Fruit fly (Drosophila melanogaster) whole organism, adult: ENCODE data around the gene SmD1.

Source experiments
- CG11617 ChIP-seq: fragments of 200-800 bp; sonication (Bioruptor generic); optimal IDR thresholded peaks from 2 replicates; lab custom pipeline; 2017; ENCODE audit warnings: mild to moderate bottlenecking, missing biosample characterization, missing genetic modification reagents, missing genetic modification characterization
- CG12768 ChIP-seq: fragments of 200-800 bp; sonication (Bioruptor generic); optimal IDR thresholded peaks from 2 replicates; lab custom pipeline; 2017; ENCODE audit warnings: missing biosample characterization, missing genetic modification characterization, mild to moderate bottlenecking, moderate library complexity, missing genetic modification reagents
- CG14711 ChIP-seq: fragments of 200-800 bp; sonication (Bioruptor generic); optimal IDR thresholded peaks from 2 replicates; lab custom pipeline; 2018; ENCODE audit warnings: missing biosample characterization, mild to moderate bottlenecking, missing genetic modification characterization, moderate library complexity
- CG1620 ChIP-seq: fragments of 200-800 bp; sonication (Bioruptor generic); optimal IDR thresholded peaks from 2 replicates; lab custom pipeline; 2016; ENCODE audit warnings: missing biosample characterization, missing genetic modification characterization
- CG33017 ChIP-seq: fragments of 200-800 bp; sonication (Bioruptor generic); optimal IDR thresholded peaks from 2 replicates; lab custom pipeline; 2018; ENCODE audit warnings: missing biosample characterization, mild to moderate bottlenecking, missing genetic modification characterization, moderate library complexity
- CG5204 ChIP-seq: fragments of 200-800 bp; sonication (Bioruptor generic); optimal IDR thresholded peaks from 2 replicates; lab custom pipeline; 2016; ENCODE audit warnings: missing biosample characterization, missing genetic modification characterization
- CG7045 ChIP-seq: fragments of 200-800 bp; sonication (Bioruptor generic); optimal IDR thresholded peaks from 2 replicates; lab custom pipeline; 2017; ENCODE audit warnings: missing biosample characterization, mild to moderate bottlenecking, missing genetic modification characterization
- CG7101 ChIP-seq: fragments of 200-800 bp; sonication (Bioruptor generic); optimal IDR thresholded peaks from 2 replicates; lab custom pipeline; 2018; ENCODE audit warnings: missing biosample characterization, mild to moderate bottlenecking, missing genetic modification characterization, moderate library complexity
- Clk ChIP-seq: fragments of 200-800 bp; sonication (Bioruptor generic); optimal IDR thresholded peaks from 2 replicates; lab custom pipeline; 2017; ENCODE audit warnings: missing biosample characterization, missing genetic modification characterization
- Crg-1 ChIP-seq: fragments of 200-800 bp; sonication (Bioruptor generic); optimal IDR thresholded peaks from 2 replicates; lab custom pipeline; 2016; ENCODE audit warnings: missing biosample characterization, missing genetic modification characterization
- Hr96 ChIP-seq: fragments of 200-800 bp; sonication (Bioruptor generic); optimal IDR thresholded peaks from 2 replicates; lab custom pipeline; 2016; ENCODE audit warnings: missing biosample characterization, missing genetic modification characterization
- Mnt ChIP-seq: fragments of 200-800 bp; sonication (Bioruptor generic); optimal IDR thresholded peaks from 2 replicates; lab custom pipeline; 2016; ENCODE audit warnings: missing biosample characterization, mild to moderate bottlenecking, missing genetic modification characterization
- bab1 ChIP-seq: fragments of 200-800 bp; sonication (Bioruptor generic); optimal IDR thresholded peaks from 3 replicates; lab custom pipeline; 2019; ENCODE audit warnings: missing biosample characterization, mild to moderate bottlenecking, missing genetic modification characterization, moderate library complexity
- cic ChIP-seq: fragments of 200-800 bp; sonication (Bioruptor generic); optimal IDR thresholded peaks from 2 replicates; lab custom pipeline; 2017; ENCODE audit warnings: missing biosample characterization, mild to moderate bottlenecking, missing genetic modification characterization, moderate library complexity
- cnc ChIP-seq, 2 experiments: fragments of >200 bp; optimal IDR thresholded peaks; 2 replicates each; lab custom pipeline; 2017
- kay ChIP-seq: fragments of 200-800 bp; sonication (Bioruptor generic); peaks from one replicate; lab custom pipeline; 2016; ENCODE audit warnings: missing biosample characterization, missing genetic modification characterization, borderline replicate concordance
- ovo ChIP-seq: fragments of 200-800 bp; sonication (Bioruptor generic); optimal IDR thresholded peaks from 2 replicates; lab custom pipeline; 2016; ENCODE audit warnings: missing biosample characterization, missing genetic modification characterization
- pad ChIP-seq: fragments of 200-800 bp; sonication (Bioruptor generic); optimal IDR thresholded peaks from 3 replicates; lab custom pipeline; 2017; ENCODE audit warnings: missing biosample characterization, missing genetic modification characterization, mild to moderate bottlenecking, moderate library complexity, missing genetic modification reagents
- tj ChIP-seq: fragments of 200-800 bp; sonication (Bioruptor generic); optimal IDR thresholded peaks from 3 replicates; lab custom pipeline; 2017; ENCODE audit warnings: missing biosample characterization, mild to moderate bottlenecking, missing genetic modification characterization, moderate library complexity
- toe ChIP-seq: fragments of 200-800 bp; sonication (Bioruptor generic); optimal IDR thresholded peaks from 2 replicates; lab custom pipeline; 2016; ENCODE audit warnings: missing biosample characterization, missing genetic modification characterization

Gene SmD1

DNA sequence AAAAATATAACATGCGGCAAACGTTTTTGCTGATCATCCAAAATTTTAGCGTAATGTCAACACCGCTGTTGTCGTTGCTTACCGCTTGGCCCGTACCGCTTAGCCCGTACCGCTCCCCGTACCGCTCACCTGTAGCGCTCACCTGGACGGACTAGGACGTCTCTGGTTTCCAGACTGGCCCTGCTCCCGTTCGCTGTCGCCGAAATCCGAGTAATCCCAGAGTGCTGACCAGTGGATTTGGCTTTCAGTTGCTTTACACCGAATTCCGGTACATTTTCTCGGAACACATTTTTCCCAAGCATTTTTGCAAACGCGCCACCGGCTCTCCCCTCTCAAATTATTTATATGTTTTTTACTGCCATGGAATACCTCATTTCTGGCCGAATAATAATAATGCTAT lies 17.8 kb downstream of the SmD1 start:
- TF ChIP-seq toe (no peak), tj (peak; percentile 97)

DNA sequence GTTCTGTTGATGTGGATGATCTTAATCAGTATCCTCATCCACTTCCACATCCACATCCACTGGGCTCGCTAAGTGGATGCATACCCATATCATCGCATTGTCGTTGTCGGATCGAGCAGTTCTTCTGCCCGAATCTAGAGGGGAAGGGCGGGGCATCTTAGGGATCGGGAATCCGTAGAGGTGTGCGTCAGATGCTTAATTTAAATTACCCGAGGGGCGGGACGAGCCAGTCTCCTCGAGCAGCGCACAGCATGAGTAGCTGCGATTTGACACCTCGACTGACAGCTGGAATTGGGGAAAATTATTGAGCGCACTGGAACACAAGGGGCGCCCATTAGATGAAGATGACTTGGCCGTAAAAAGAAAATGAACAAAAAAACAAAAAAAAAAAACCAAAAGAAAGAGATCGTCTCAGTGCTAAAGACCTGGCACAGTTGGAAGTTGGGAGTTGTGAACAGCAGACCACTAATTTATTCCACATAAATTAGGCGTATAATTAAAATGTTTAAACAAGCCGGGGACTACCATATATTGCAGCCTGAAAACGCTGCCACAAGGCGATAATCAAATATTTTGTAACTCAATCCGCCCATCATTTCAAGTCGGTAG lies 19.7 kb downstream of the SmD1 start:
- no peak for TF ChIP-seq toe
- TF ChIP-seq CG12768 (GFP tag; lab: Kevin White, UChicago): no peak
- no peak for TF ChIP-seq CG33017 (tag; lab: Kevin White, UChicago)
- no peak for TF ChIP-seq CG7045
- no peak for TF ChIP-seq Mnt (GFP tag; lab: Kevin White, UChicago)
- no peak for TF ChIP-seq Crg-1 (GFP tag; lab: Kevin White, UChicago)
- no peak for TF ChIP-seq CG5204 (GFP tag; lab: Kevin White, UChicago)
- TF ChIP-seq bab1 (GFP tag; lab: Kevin White, UChicago): no peak
- no peak for TF ChIP-seq kay (GFP tag; lab: Kevin White, UChicago)
- TF ChIP-seq tj: no peak
- TF ChIP-seq CG1620 (GFP tag; lab: Kevin White, UChicago): no peak
- no peak for TF ChIP-seq pad (GFP tag; lab: Kevin White, UChicago)
- TF ChIP-seq Hr96: no peak

DNA sequence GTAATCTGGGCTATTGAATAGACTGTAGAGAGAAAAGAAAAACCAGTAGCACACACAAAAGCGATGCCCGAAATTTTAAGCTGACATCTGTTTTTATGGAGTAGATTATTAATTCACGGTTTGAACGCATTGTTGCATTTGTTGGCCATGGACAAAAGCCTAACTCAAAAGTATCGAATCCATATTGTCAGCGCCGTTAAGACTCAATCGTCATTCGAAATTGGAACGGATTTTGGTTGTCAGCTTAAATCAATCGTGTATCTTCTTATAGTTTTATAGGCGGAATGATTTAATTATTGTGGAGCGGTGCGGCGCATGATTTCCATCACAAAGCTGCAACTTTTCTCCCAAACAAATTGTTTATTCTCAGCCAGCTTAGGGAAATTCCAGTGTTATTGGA lies 23.0 kb downstream of the SmD1 start:
- TF ChIP-seq tj (no peak), kay (GFP tag; lab: Kevin White, UChicago) (no peak), pad (GFP tag; lab: Kevin White, UChicago) (no peak), CG14711 (no peak), CG1620 (GFP tag; lab: Kevin White, UChicago) (no peak), Clk (GFP tag; lab: Kevin White, UChicago) (no peak), bab1 (GFP tag; lab: Kevin White, UChicago) (no peak), CG12768 (GFP tag; lab: Kevin White, UChicago) (no peak), toe (no peak), Mnt (GFP tag; lab: Kevin White, UChicago) (no peak), Crg-1 (GFP tag; lab: Kevin White, UChicago) (no peak), cic (GFP tag; lab: Kevin White, UChicago) (no peak)

DNA sequence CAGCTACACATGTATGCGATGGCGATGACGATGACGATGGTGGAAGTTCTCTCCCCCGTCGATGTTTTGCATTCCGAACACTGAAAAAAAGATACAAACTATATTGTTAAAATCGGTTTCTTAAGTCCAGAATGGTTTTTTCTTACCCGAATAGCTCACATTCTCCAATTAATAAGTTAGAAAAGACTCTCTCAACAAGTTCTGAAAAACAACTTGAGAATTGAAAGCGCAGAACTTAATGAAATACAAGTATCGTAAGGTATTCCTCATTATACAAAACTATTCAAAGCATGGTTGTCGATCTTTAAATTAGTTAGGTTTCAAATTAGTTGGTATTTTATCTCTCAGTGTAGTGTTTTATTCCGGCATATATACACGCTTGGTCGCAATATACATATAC lies 28.0 kb downstream of the SmD1 start:
- TF ChIP-seq CG14711: no peak
- TF ChIP-seq CG12768 (GFP tag; lab: Kevin White, UChicago): no peak
- no peak for TF ChIP-seq pad (GFP tag; lab: Kevin White, UChicago)
- no peak for TF ChIP-seq ovo (GFP tag; lab: Kevin White, UChicago)
- no peak for TF ChIP-seq cic (GFP tag; lab: Kevin White, UChicago)
- TF ChIP-seq kay (GFP tag; lab: Kevin White, UChicago): no peak
- TF ChIP-seq CG33017 (tag; lab: Kevin White, UChicago): no peak
- no peak for TF ChIP-seq CG7045
- TF ChIP-seq cnc (optimal IDR thresholded peaks at IDR 0.05; lab: Kevin White, UChicago): no peak
- TF ChIP-seq CG11617 (GFP tag; lab: Kevin White, UChicago): no peak
- TF ChIP-seq tj: no peak
- no peak for TF ChIP-seq Hr96
- TF ChIP-seq Crg-1 (GFP tag; lab: Kevin White, UChicago): no peak
- no peak for TF ChIP-seq bab1 (GFP tag; lab: Kevin White, UChicago)
- TF ChIP-seq Clk (GFP tag; lab: Kevin White, UChicago): no peak
- no peak for TF ChIP-seq CG5204 (GFP tag; lab: Kevin White, UChicago)
- TF ChIP-seq CG1620 (GFP tag; lab: Kevin White, UChicago): no peak
- TF ChIP-seq CG7101 (tag; lab: Kevin White, UChicago): no peak
- TF ChIP-seq toe: no peak

DNA sequence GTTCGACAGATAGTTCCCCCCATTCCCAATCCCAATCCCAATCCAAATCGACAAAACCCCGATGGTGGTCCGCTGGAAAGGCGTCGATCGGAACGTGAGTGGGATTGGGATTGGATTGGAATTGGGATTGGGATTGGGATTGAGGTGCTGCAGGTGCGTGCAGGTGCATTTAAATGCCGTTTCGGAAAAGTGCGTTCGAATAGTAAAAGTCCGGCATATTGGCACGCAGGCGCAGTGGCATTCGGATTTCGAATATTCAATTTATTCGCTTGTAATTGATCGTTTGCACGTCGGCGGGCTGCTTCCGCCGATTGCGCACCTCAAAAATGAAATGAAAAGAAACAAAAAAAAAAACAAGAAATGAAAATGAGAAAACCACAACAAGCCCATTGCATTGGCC lies 29.0 kb downstream of the SmD1 start:
- TF ChIP-seq bab1 (GFP tag; lab: Kevin White, UChicago) (no peak), cnc (optimal IDR thresholded peaks at IDR 0.05; lab: Kevin White, UChicago) (no peak), Mnt (GFP tag; lab: Kevin White, UChicago) (no peak), Clk (GFP tag; lab: Kevin White, UChicago) (no peak), CG33017 (tag; lab: Kevin White, UChicago) (no peak), CG1620 (GFP tag; lab: Kevin White, UChicago) (no peak)

DNA sequence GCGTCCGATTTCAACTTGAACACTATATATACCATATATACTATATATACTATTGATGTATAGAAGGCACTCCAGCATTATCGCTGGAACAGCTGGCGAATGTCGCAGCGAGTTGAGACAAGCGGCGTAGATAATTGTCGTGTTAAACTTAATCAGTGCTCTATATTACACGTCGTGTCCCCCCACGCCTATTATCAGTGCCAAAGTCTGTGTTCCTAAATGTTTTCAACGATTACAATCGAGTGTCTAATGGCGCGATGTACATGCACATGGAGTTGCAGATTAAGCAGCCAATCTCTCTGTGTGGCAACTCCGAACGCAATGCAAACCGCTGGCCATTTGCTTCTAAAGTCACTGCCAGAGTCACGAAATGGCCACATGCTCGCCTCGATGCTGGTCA lies 30.1 kb downstream of the SmD1 start:
- TF ChIP-seq Clk (GFP tag; lab: Kevin White, UChicago) (no peak), bab1 (GFP tag; lab: Kevin White, UChicago) (no peak), CG7101 (tag; lab: Kevin White, UChicago) (no peak)

DNA sequence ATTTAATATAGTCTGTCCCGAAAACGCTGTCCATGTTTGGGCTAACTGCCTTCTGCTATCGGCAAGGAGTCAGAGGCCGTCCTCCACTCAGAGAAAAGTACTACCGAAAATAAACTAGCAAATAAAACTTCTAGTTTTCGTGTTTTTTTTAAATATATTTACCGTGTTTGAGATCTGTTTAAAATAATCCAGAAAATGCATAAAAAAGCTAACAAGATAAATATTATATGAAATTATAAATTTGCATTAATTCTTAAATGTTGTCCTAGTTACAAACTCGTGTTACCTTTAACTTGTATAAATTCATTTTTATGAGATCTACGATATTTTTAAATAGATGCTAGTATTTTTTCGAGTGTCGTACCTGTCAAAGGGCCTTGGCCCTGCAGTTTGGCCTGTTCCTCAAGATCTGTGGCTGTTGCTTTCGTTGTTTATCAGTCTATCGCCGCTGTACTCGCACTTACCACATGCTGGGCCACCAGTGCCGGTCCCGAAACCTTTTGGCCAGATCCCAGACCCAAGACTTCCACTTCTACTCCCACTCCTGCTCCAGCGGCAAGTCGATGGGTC lies 30.9 kb downstream of the SmD1 start:
- TF ChIP-seq tj: no peak
- no peak for TF ChIP-seq CG33017 (tag; lab: Kevin White, UChicago)
- TF ChIP-seq toe: no peak
- no peak for TF ChIP-seq cic (GFP tag; lab: Kevin White, UChicago)
- no peak for TF ChIP-seq CG7045
- no peak for TF ChIP-seq bab1 (GFP tag; lab: Kevin White, UChicago)
- TF ChIP-seq CG1620 (GFP tag; lab: Kevin White, UChicago): no peak
- no peak for TF ChIP-seq CG7101 (tag; lab: Kevin White, UChicago)
- TF ChIP-seq CG14711: no peak
- TF ChIP-seq Crg-1 (GFP tag; lab: Kevin White, UChicago): no peak
- TF ChIP-seq CG12768 (GFP tag; lab: Kevin White, UChicago): no peak
- TF ChIP-seq ovo (GFP tag; lab: Kevin White, UChicago): no peak
- TF ChIP-seq kay (GFP tag; lab: Kevin White, UChicago): no peak
- no peak for TF ChIP-seq CG5204 (GFP tag; lab: Kevin White, UChicago)
